Worm (Caenorhabditis elegans): ENCODE data around the gene fbxa-15.

DNA sequence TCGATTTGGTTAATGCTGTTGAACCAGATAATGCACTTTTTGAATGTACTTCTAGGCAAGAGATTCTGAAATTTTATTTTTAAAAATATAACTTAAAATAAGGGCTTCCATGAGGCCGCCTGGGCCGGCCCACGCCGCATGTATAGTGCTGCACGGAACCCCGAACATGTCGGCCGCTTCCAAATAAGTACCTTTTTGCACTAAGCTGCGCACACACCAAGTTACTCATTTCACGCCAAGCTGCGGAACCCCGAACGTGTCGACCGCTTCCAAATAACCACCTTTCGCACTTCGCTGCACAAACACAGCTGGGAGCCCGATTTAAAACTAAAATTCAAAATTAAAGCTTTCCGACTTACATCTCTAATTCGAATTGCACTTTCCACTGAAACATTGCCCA lies 10.1 kb downstream of the fbxa-15 start:
- TF ChIP-seq elt-1 (tag; optimal IDR thresholded peaks at IDR 0.05), result no peak
- TF ChIP-seq hmg-11 (tag; optimal IDR thresholded peaks at IDR 0.05), result no peak
- no peak for TF ChIP-seq daf-12 (tag; optimal IDR thresholded peaks at IDR 0.05)
- TF ChIP-seq ceh-9 (tag; optimal IDR thresholded peaks at IDR 0.05), result no peak
- no peak for TF ChIP-seq R02D3.7 (tag; optimal IDR thresholded peaks at IDR 0.05)
